Worm (Caenorhabditis elegans) whole organism, young adult: ENCODE results near the gene EEED8.15.

Experiments
- B0019.2 ChIP-seq: fragments of 200-800 bp; sonication (Bioruptor generic); conservative IDR thresholded peaks from 2 replicates; pipeline ENCODE4 v1.3.6; 2022; ENCODE audit warnings: missing genetic modification reagents, missing genetic modification characterization, missing compliant biosample characterization
- C17E4.6 ChIP-seq: fragments of 200-800 bp; sonication (Bioruptor generic); IDR thresholded peaks from 2 replicates; pipeline ENCODE4 v1.3.6; 2022; ENCODE audit warnings: missing genetic modification reagents, missing genetic modification characterization, missing compliant biosample characterization
- D2030.7 ChIP-seq: fragments of 200-800 bp; sonication (Bioruptor generic); IDR thresholded peaks from 2 replicates; pipeline ENCODE4 v1.3.6; 2022; ENCODE audit warnings: missing genetic modification reagents, missing genetic modification characterization, missing compliant biosample characterization
- F33H1.4 ChIP-seq: fragments of 200-800 bp; sonication (Bioruptor generic); IDR thresholded peaks from 2 replicates; pipeline ENCODE4 v1.3.6; 2022; ENCODE audit warnings: missing genetic modification reagents, missing genetic modification characterization, missing compliant biosample characterization
- F37B4.10 ChIP-seq: fragments of 200-800 bp; sonication (Bioruptor generic); IDR thresholded peaks from 2 replicates; pipeline ENCODE4 v1.3.6; 2022; ENCODE audit warnings: missing genetic modification characterization, missing compliant biosample characterization
- F49E8.2 ChIP-seq: sonication (generic microtip); optimal IDR thresholded peaks from 3 replicates; lab custom pipeline; 2017; ENCODE audit warnings: missing genetic modification characterization, mild to moderate bottlenecking, missing compliant biosample characterization, antibody characterized with exemption, moderate library complexity; ENCODE audit not compliant: insufficient read depth
- F52B5.7 ChIP-seq: sonication (generic microtip); optimal IDR thresholded peaks from 2 replicates; lab custom pipeline; 2016; ENCODE audit warnings: mild to moderate bottlenecking, missing genetic modification characterization, missing compliant biosample characterization
- F57A8.1 ChIP-seq: fragments of 200-800 bp; sonication (Bioruptor generic); optimal IDR thresholded peaks from 2 replicates; lab custom pipeline; 2018; ENCODE audit warnings: mild to moderate bottlenecking, missing genetic modification characterization, moderate library complexity, missing compliant biosample characterization
- T07F8.4 ChIP-seq: sonication (generic microtip); optimal IDR thresholded peaks from 2 replicates; lab custom pipeline; 2016; ENCODE audit warnings: mild to moderate bottlenecking, missing genetic modification characterization, moderate library complexity, missing compliant biosample characterization
- Y95B8A.8 ChIP-seq: fragments of 200-800 bp; sonication (Bioruptor generic); IDR thresholded peaks from 2 replicates; pipeline ENCODE4 v1.3.6; 2022; ENCODE audit warnings: missing genetic modification reagents, missing genetic modification characterization, missing compliant biosample characterization
- aptf-2 ChIP-seq: fragments of 200-800 bp; sonication (Bioruptor generic); conservative IDR thresholded peaks from 2 replicates; pipeline ENCODE4 v1.3.6; 2022; ENCODE audit warnings: missing genetic modification reagents, missing genetic modification characterization, missing compliant biosample characterization
- athp-1 ChIP-seq: sonication (generic microtip); optimal IDR thresholded peaks from 2 replicates; lab custom pipeline; 2017; ENCODE audit warnings: mild to moderate bottlenecking, missing genetic modification characterization, missing compliant biosample characterization
- attf-6 ChIP-seq: fragments of 200-800 bp; sonication (Bioruptor generic); IDR thresholded peaks from 2 replicates; pipeline ENCODE4 v1.3.6; 2022; ENCODE audit warnings: missing genetic modification reagents, missing genetic modification characterization, missing compliant biosample characterization
- bed-2 ChIP-seq: fragments of 200-800 bp; sonication (Bioruptor generic); IDR thresholded peaks from 2 replicates; pipeline ENCODE4 v1.3.6; 2022; ENCODE audit warnings: missing genetic modification reagents, missing genetic modification characterization, missing compliant biosample characterization
- dox-1 ChIP-seq: fragments of 200-800 bp; sonication (Bioruptor generic); IDR thresholded peaks from 2 replicates; pipeline ENCODE4 v1.3.6; 2022; ENCODE audit warnings: missing genetic modification reagents, missing genetic modification characterization, missing compliant biosample characterization
- dpff-1 ChIP-seq: sonication (generic microtip); optimal IDR thresholded peaks from 2 replicates; lab custom pipeline; 2017; ENCODE audit warnings: mild to moderate bottlenecking, missing genetic modification characterization, missing compliant biosample characterization
- dpl-1 ChIP-seq: fragments of 150-350 bp; optimal IDR thresholded peaks from 2 replicates; lab custom pipeline; 2014; ENCODE audit warnings: missing biosample characterization, missing genetic modification reagents, missing genetic modification characterization
- efl-1 ChIP-seq: fragments of 150-350 bp; optimal IDR thresholded peaks from 2 replicates; lab custom pipeline; 2014; ENCODE audit warnings: missing biosample characterization, missing genetic modification reagents, missing genetic modification characterization
- egl-18 ChIP-seq: fragments of 200-800 bp; sonication (Bioruptor generic); IDR thresholded peaks from 2 replicates; pipeline ENCODE4 v1.3.6; 2022; ENCODE audit warnings: missing genetic modification reagents, missing genetic modification characterization, missing compliant biosample characterization
- ekl-4 ChIP-seq: fragments of 200-800 bp; sonication (Bioruptor generic); IDR thresholded peaks from 2 replicates; pipeline ENCODE4 v1.3.6; 2022; ENCODE audit warnings: missing genetic modification reagents, missing genetic modification characterization, missing compliant biosample characterization
- gei-17 ChIP-seq: fragments of 200-800 bp; sonication (Bioruptor generic); optimal IDR thresholded peaks from 2 replicates; lab custom pipeline; 2018; ENCODE audit warnings: mild to moderate bottlenecking, missing genetic modification characterization, missing compliant biosample characterization
- him-1 ChIP-seq: sonication (generic microtip); optimal IDR thresholded peaks from 2 replicates; lab custom pipeline; 2016; ENCODE audit warnings: missing genotype, missing genetic modification reagents, missing genetic modification characterization, missing compliant biosample characterization
- hmg-1.2 ChIP-seq: fragments of 200-800 bp; sonication (Bioruptor generic); IDR thresholded peaks from 2 replicates; pipeline ENCODE4 v1.3.6; 2022; ENCODE audit warnings: missing genetic modification reagents, missing genetic modification characterization, missing compliant biosample characterization
- hrde-1 ChIP-seq: sonication (generic microtip); optimal IDR thresholded peaks from 2 replicates; lab custom pipeline; 2016; ENCODE audit warnings: missing genetic modification characterization, mild to moderate bottlenecking, missing compliant biosample characterization, moderate library complexity, missing genotype, missing genetic modification reagents, borderline replicate concordance
- hsf-1 ChIP-seq: fragments of 200-800 bp; sonication (Bioruptor generic); IDR thresholded peaks from 2 replicates; pipeline ENCODE4 v1.3.6; 2022; ENCODE audit warnings: missing genetic modification reagents, missing genetic modification characterization, missing compliant biosample characterization
- let-607 ChIP-seq, 2 experiments: fragments of 200-800 bp in 1 of 2; sonication (Bioruptor generic) in 1 of 2; sonication (generic microtip) in 1 of 2; optimal IDR thresholded peaks; 2 replicates each; lab custom pipeline; 2016 to 2018; ENCODE audit warnings: mild to moderate bottlenecking in 2 of 2, missing compliant biosample characterization in 2 of 2, missing genetic modification characterization in 2 of 2, moderate library complexity in 2 of 2, missing genotype in 1 of 2
- lin-54 ChIP-seq: fragments of 200-800 bp; sonication (Bioruptor generic); optimal IDR thresholded peaks from 2 replicates; lab custom pipeline; 2018; ENCODE audit warnings: mild to moderate bottlenecking, missing genetic modification characterization, missing compliant biosample characterization
- madf-3 ChIP-seq: fragments of 200-800 bp; sonication (Bioruptor generic); IDR thresholded peaks from 2 replicates; pipeline ENCODE4 v1.3.6; 2022; ENCODE audit warnings: missing genetic modification reagents, missing genetic modification characterization, missing compliant biosample characterization
- madf-6 ChIP-seq: fragments of 200-800 bp; sonication (Bioruptor generic); IDR thresholded peaks from 2 replicates; pipeline ENCODE4 v1.3.6; 2022; ENCODE audit warnings: missing genetic modification reagents, missing genetic modification characterization, missing compliant biosample characterization
- madf-8 ChIP-seq: fragments of 200-800 bp; sonication (Bioruptor generic); conservative IDR thresholded peaks from 2 replicates; pipeline ENCODE4 v1.3.6; 2022; ENCODE audit warnings: missing genetic modification reagents, missing genetic modification characterization, missing compliant biosample characterization
- mcd-1 ChIP-seq: fragments of 200-800 bp; sonication (Bioruptor generic); IDR thresholded peaks from 2 replicates; pipeline ENCODE4 v1.3.6; 2022; ENCODE audit warnings: missing genetic modification reagents, missing genetic modification characterization, missing compliant biosample characterization
- mel-28 ChIP-seq: sonication (generic microtip); optimal IDR thresholded peaks from 2 replicates; lab custom pipeline; 2016; ENCODE audit warnings: borderline replicate concordance, mild to moderate bottlenecking, missing genetic modification characterization, missing compliant biosample characterization
- mes-4 ChIP-seq: sonication (generic microtip); optimal IDR thresholded peaks from 2 replicates; lab custom pipeline; 2016; ENCODE audit warnings: missing genotype, missing genetic modification characterization, missing compliant biosample characterization
- pbrm-1 ChIP-seq: fragments of 200-800 bp; sonication (Bioruptor generic); IDR thresholded peaks from 2 replicates; pipeline ENCODE4 v1.3.6; 2022; ENCODE audit warnings: missing genetic modification reagents, missing genetic modification characterization, missing compliant biosample characterization
- rcor-1 ChIP-seq: fragments of 200-800 bp; sonication (Bioruptor generic); IDR thresholded peaks from 2 replicates; pipeline ENCODE4 v1.3.6; 2022; ENCODE audit warnings: missing genetic modification reagents, missing genetic modification characterization, missing compliant biosample characterization
- snpc-1.1 ChIP-seq: sonication (generic microtip); optimal IDR thresholded peaks from 2 replicates; lab custom pipeline; 2017; ENCODE audit warnings: missing genetic modification characterization, mild to moderate bottlenecking, missing compliant biosample characterization, antibody characterized with exemption, moderate library complexity, missing genotype, missing genetic modification reagents; ENCODE audit not compliant: insufficient read depth
- snpc-3.4 ChIP-seq: sonication (generic microtip); optimal IDR thresholded peaks from 2 replicates; lab custom pipeline; 2017; ENCODE audit warnings: missing genetic modification characterization, mild to moderate bottlenecking, missing compliant biosample characterization, antibody characterized with exemption, moderate library complexity, missing genotype, missing genetic modification reagents
- sptf-2 ChIP-seq: fragments of 200-800 bp; sonication (Bioruptor generic); optimal IDR thresholded peaks from 2 replicates; lab custom pipeline; 2018; ENCODE audit warnings: mild to moderate bottlenecking, missing genetic modification characterization, missing compliant biosample characterization
- tbp1 ChIP-seq: fragments of 200-800 bp; sonication (Bioruptor generic); optimal IDR thresholded peaks from 2 replicates; lab custom pipeline; 2018; ENCODE audit warnings: mild to moderate bottlenecking, missing genetic modification characterization, missing compliant biosample characterization
- unc-130 ChIP-seq: sonication (generic microtip); optimal IDR thresholded peaks from 2 replicates; lab custom pipeline; 2016; ENCODE audit warnings: missing genetic modification reagents, missing genetic modification characterization, missing compliant biosample characterization
- unc-62 ChIP-seq: fragments of 150-350 bp; optimal IDR thresholded peaks from 2 replicates; lab custom pipeline; 2014; ENCODE audit warnings: missing biosample characterization, missing genetic modification reagents, missing genetic modification characterization
- ztf-18 ChIP-seq: sonication (generic microtip); optimal IDR thresholded peaks from 2 replicates; lab custom pipeline; 2016; ENCODE audit warnings: missing genotype, mild to moderate bottlenecking, missing genetic modification characterization, missing compliant biosample characterization
- ztf-28 ChIP-seq: fragments of 200-800 bp; sonication (Bioruptor generic); IDR thresholded peaks from 2 replicates; pipeline ENCODE4 v1.3.6; 2022; ENCODE audit warnings: missing genetic modification reagents, missing genetic modification characterization, missing compliant biosample characterization

The EEED8.15 gene

DNA sequence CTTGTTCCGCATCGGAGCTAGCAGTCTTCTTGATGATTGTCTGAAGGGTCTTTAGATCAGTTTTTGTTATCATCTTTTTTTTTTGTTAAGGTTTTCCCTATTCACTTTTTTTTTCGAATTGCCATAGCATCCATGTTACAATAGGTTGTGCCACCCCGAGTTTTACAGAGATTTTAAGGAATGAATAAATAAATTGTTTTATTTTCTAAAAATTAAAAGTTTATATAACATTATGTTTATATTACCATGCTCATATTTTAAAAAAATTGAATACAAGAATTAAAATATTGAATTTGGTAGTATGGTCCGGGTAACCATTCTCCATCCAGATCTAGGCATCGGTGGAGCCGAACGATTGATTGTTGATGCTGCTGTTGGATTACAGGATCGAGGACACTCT lies 44.1 kb upstream of the EEED8.15 start, which contains the start of gene algn-2:
algn-2 (plus strand) TSS at position 301 of the 400 bp plus-strand sequence.
- TF ChIP-seq rcor-1 (GFP tag; lab: Robert Waterston, UW) (no peak), B0019.2 (GFP tag; lab: Robert Waterston, UW) (no peak), F37B4.10 (no peak), bed-2 (no peak), mel-28 (tag; lab: Kevin White, UChicago) (no peak), F57A8.1 (GFP tag; lab: Kevin White, UChicago) (no peak), unc-62 (GFP tag; lab: Kevin White, UChicago) (no peak), sptf-2 (GFP tag; lab: Kevin White, UChicago) (no peak), let-607 (tag; optimal IDR thresholded peaks at IDR 0.05; lab: Kevin White, UChicago) (no peak), dpl-1 (GFP tag; lab: Kevin White, UChicago) (no peak), Y95B8A.8 (GFP tag; lab: Robert Waterston, UW) (no peak), mes-4 (tag; lab: Kevin White, UChicago) (no peak)

DNA sequence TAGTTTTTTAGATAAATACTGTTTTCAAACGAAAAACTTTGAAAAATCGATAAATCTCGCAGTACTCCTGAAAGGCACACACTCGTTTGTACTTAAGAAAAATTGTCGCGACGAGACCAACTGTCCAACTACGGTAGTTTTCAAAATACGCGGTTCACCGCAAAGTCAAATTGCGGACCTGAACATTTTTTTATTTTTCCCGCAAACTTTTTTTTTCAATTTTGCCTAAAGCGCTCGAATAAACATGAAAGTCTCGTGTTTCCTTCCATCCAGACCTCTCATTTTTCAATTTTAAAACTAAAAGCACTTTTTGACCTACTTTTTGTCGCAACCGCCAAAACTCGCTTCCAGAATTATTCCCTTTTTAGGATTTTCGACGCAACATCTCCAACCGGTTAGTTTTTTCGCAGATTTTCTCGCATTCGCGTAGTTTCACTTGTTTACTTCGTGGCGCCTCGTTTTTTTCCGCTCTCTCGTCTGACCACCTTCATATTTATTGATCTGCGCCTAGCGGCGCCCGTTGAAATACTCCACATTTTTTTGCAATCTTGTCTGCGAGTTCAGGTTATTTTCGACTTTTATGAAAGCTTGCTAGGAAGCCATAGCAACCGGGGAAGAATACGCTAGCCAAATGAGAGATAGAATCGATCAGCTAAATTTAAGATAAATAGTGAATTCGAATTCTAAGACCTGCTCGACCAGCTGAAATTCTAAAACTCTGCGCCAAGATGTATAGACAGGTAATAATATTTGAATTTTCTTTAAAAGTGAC lies 41.4 kb upstream of the EEED8.15 start, which contains the start of gene prdx-2:
prdx-2 (plus strand) TSS at position 729 of the 772 bp plus-strand sequence.
- TF ChIP-seq F49E8.2 (peak; percentile 16), F57A8.1 (GFP tag; lab: Kevin White, UChicago) (no peak), efl-1 (GFP tag; lab: Kevin White, UChicago) (peak; percentile 87), hsf-1 (peak; percentile 74), lin-54 (GFP tag; lab: Kevin White, UChicago) (peak; percentile 75), tbp1 (peak; percentile 59), ztf-28 (GFP tag; lab: Robert Waterston, UW) (0 out of 2 replicates have a peak, but pooled peaks have one; percentile 4), C17E4.6 (GFP tag; lab: Robert Waterston, UW) (peak; percentile 75), dpl-1 (GFP tag; lab: Kevin White, UChicago) (peak; percentile 77), unc-130 (peak; percentile 37), mel-28 (tag; lab: Kevin White, UChicago) (no peak), gei-17 (GFP tag; lab: Kevin White, UChicago) (no peak), hrde-1 (tag; lab: Kevin White, UChicago) (no peak), hmg-1.2 (GFP tag; lab: Robert Waterston, UW) (peak; percentile 14; the same call in 1 of the 2 replicates), ekl-4 (GFP tag; lab: Robert Waterston, UW) (peak; percentile 70; the same call in 1 of the 2 replicates), snpc-1.1 (tag; lab: Kevin White, UChicago) (no peak), madf-8 (GFP tag; lab: Robert Waterston, UW) (peak; percentile 89), madf-6 (GFP tag; lab: Robert Waterston, UW) (peak; percentile 96), egl-18 (no peak), Y95B8A.8 (GFP tag; lab: Robert Waterston, UW) (peak; percentile 67; the same call in 1 of the 2 replicates), attf-6 (GFP tag; lab: Robert Waterston, UW) (peak; percentile 68; the same call in 1 of the 2 replicates), madf-3 (GFP tag; lab: Robert Waterston, UW) (peak; percentile 86; the same call in 1 of the 2 replicates), ztf-18 (tag; lab: Kevin White, UChicago) (peak; percentile 22), snpc-3.4 (peak; percentile 35), him-1 (peak; percentile 25), dpff-1 (no peak), F52B5.7 (tag; lab: Kevin White, UChicago) (no peak), F33H1.4 (GFP tag; lab: Robert Waterston, UW) (peak; percentile 90), pbrm-1 (peak; percentile 68; the same call in 1 of the 2 replicates), dox-1 (GFP tag; lab: Robert Waterston, UW) (peak; percentile 82), D2030.7 (peak; percentile 89), rcor-1 (GFP tag; lab: Robert Waterston, UW) (peak; percentile 67), mcd-1 (GFP tag; lab: Robert Waterston, UW) (peak; percentile 40; the same call in 1 of the 2 replicates), aptf-2 (peak; percentile 37; the same call in 1 of the 2 replicates), T07F8.4 (tag; lab: Kevin White, UChicago) (no peak), athp-1 (tag; lab: Kevin White, UChicago) (peak; percentile 44)
